Worm (Caenorhabditis elegans) whole organism, L4 larva: ENCODE results near the gene nstp-6.

Source experiments
- F44E2.7 ChIP-seq: fragments of 200-800 bp; sonication (Bioruptor generic); IDR thresholded peaks from 2 replicates; pipeline ENCODE4 v2.1.2; 2022; ENCODE audit warnings: missing genetic modification characterization, missing compliant biosample characterization
- T20F7.1 ChIP-seq: fragments of 200-800 bp; sonication (Bioruptor generic); optimal IDR thresholded peaks from 2 replicates; lab custom pipeline; 2018; ENCODE audit warnings: mild to moderate bottlenecking, missing genetic modification characterization, missing compliant biosample characterization
- Y105C5A.15 ChIP-seq: fragments of 200-800 bp; sonication (Bioruptor generic); IDR thresholded peaks from 2 replicates; pipeline ENCODE4 v1.3.6; 2022; ENCODE audit warnings: missing genetic modification characterization, missing compliant biosample characterization
- aha-1 ChIP-seq: fragments of 150-350 bp; peaks from one replicate; lab custom pipeline; 2014; ENCODE audit warnings: missing biosample characterization, missing genetic modification characterization
- ama-1 ChIP-seq: fragments of 150-350 bp; optimal IDR thresholded peaks from 2 replicates; lab custom pipeline; 2014; ENCODE audit warnings: inconsistent platforms, mixed read lengths
- ceh-20 ChIP-seq: fragments of 200-800 bp; sonication (Bioruptor generic); IDR thresholded peaks from 2 replicates; pipeline ENCODE4 v1.3.6; 2022; ENCODE audit warnings: missing genetic modification reagents, missing genetic modification characterization, missing compliant biosample characterization
- ceh-62 ChIP-seq: sonication (generic microtip); optimal IDR thresholded peaks from 2 replicates; lab custom pipeline; 2017; ENCODE audit warnings: missing biosample characterization, missing genetic modification characterization
- cey-2 ChIP-seq: sonication (generic microtip); optimal IDR thresholded peaks from 3 replicates; lab custom pipeline; 2017; ENCODE audit warnings: missing genetic modification characterization, mild to moderate bottlenecking, missing compliant biosample characterization, antibody characterized with exemption, borderline replicate concordance; ENCODE audit not compliant: insufficient read depth
- daf-12 ChIP-seq: fragments of 150-350 bp; optimal IDR thresholded peaks from 2 replicates; lab custom pipeline; 2014; ENCODE audit warnings: missing biosample characterization, missing genetic modification reagents, missing genetic modification characterization
- dmd-6 ChIP-seq: fragments of 200-800 bp; sonication (Bioruptor generic); IDR thresholded peaks from 2 replicates; pipeline ENCODE4 v1.3.6; 2022; ENCODE audit warnings: missing genetic modification reagents, missing genetic modification characterization, missing compliant biosample characterization
- duxl-1 ChIP-seq: sonication (generic microtip); optimal IDR thresholded peaks from 2 replicates; lab custom pipeline; 2016; ENCODE audit warnings: mild to moderate bottlenecking, missing genetic modification characterization, moderate library complexity, missing compliant biosample characterization; ENCODE audit not compliant: poor library complexity
- egl-27 ChIP-seq: sonication (generic microtip); optimal IDR thresholded peaks from 3 replicates; lab custom pipeline; 2017; ENCODE audit warnings: missing biosample characterization, missing genetic modification reagents, missing genetic modification characterization
- egl-43 ChIP-seq: fragments of 200-800 bp; sonication (Bioruptor generic); IDR thresholded peaks from 2 replicates; pipeline ENCODE4 v1.3.6; 2022; ENCODE audit warnings: missing genetic modification reagents, missing genetic modification characterization, missing compliant biosample characterization
- fkh-10 ChIP-seq: fragments of 150-350 bp; optimal IDR thresholded peaks from 2 replicates; lab custom pipeline; 2014; ENCODE audit warnings: missing biosample characterization, missing genetic modification reagents, missing genetic modification characterization
- hlh-11 ChIP-seq: fragments of 200-800 bp; sonication (Bioruptor generic); optimal IDR thresholded peaks from 2 replicates; lab custom pipeline; 2018; ENCODE audit warnings: mild to moderate bottlenecking, missing genetic modification characterization, missing compliant biosample characterization
- hlh-30 ChIP-seq: sonication (generic microtip); optimal IDR thresholded peaks from 2 replicates; lab custom pipeline; 2017; ENCODE audit warnings: antibody characterized with exemption, mild to moderate bottlenecking, missing genetic modification characterization, missing compliant biosample characterization; ENCODE audit not compliant: insufficient read depth
- hmg-1.1 ChIP-seq: fragments of 200-800 bp; sonication (Bioruptor generic); IDR thresholded peaks from 2 replicates; pipeline ENCODE4 v1.3.6; 2022; ENCODE audit warnings: missing genetic modification reagents, missing genetic modification characterization, missing compliant biosample characterization
- lim-7 ChIP-seq: fragments of 200-800 bp; sonication (Bioruptor generic); IDR thresholded peaks from 2 replicates; pipeline ENCODE4 v1.3.6; 2022; ENCODE audit warnings: missing genetic modification characterization, missing compliant biosample characterization
- lin-13 ChIP-seq: fragments of 150-350 bp; optimal IDR thresholded peaks from 2 replicates; lab custom pipeline; 2014; ENCODE audit warnings: missing biosample characterization, missing genetic modification reagents, missing genetic modification characterization
- lin-29 ChIP-seq: fragments of 200-800 bp; sonication (Bioruptor generic); IDR thresholded peaks from 2 replicates; pipeline ENCODE4 v1.3.6; 2022; ENCODE audit warnings: missing genetic modification reagents, missing genetic modification characterization, missing compliant biosample characterization
- lin-38 ChIP-seq: fragments of 200-800 bp; sonication (Bioruptor generic); IDR thresholded peaks from 2 replicates; pipeline ENCODE4 v1.3.6; 2022; ENCODE audit warnings: missing genetic modification reagents, missing genetic modification characterization, missing compliant biosample characterization
- lin-39 ChIP-seq: fragments of 150-350 bp; optimal IDR thresholded peaks from 2 replicates; lab custom pipeline; 2014; ENCODE audit warnings: missing biosample characterization, missing genetic modification reagents, missing genetic modification characterization
- mdl-1 ChIP-seq, 2 experiments: fragments of 150-350 bp in 1 of 2; sonication (generic microtip) in 1 of 2; optimal IDR thresholded peaks; 2 replicates each; lab custom pipeline; 2014 to 2017; ENCODE audit warnings: missing biosample characterization in 2 of 2, missing genetic modification characterization in 2 of 2
- mdt-29 ChIP-seq: fragments of 200-800 bp; sonication (Bioruptor generic); IDR thresholded peaks from 2 replicates; pipeline ENCODE4 v1.3.6; 2022; ENCODE audit warnings: missing genetic modification reagents, missing genetic modification characterization, missing compliant biosample characterization
- mxl-2 ChIP-seq: fragments of 200-800 bp; sonication (Bioruptor generic); conservative IDR thresholded peaks from 2 replicates; pipeline ENCODE4 v1.3.6; 2022; ENCODE audit warnings: missing genetic modification reagents, missing genetic modification characterization, missing compliant biosample characterization
- nhr-111 ChIP-seq: fragments of 200-800 bp; sonication (Bioruptor generic); optimal IDR thresholded peaks from 2 replicates; lab custom pipeline; 2018; ENCODE audit warnings: mild to moderate bottlenecking, missing genetic modification characterization, missing compliant biosample characterization
- nhr-77 ChIP-seq: fragments of 150-350 bp; optimal IDR thresholded peaks from 2 replicates; lab custom pipeline; 2014; ENCODE audit warnings: missing biosample characterization, missing genetic modification characterization
- pha-4 ChIP-seq, 2 experiments: fragments of 150-350 bp in 1 of 2; fragments of 200-800 bp in 1 of 2; sonication (Bioruptor generic) in 1 of 2; IDR thresholded peaks in 1 of 2; optimal IDR thresholded peaks in 1 of 2; 2 replicates each; pipeline versions ENCODE4 v1.3.6 to Lab custom; 2014 to 2022; ENCODE audit warnings: missing genetic modification characterization in 2 of 2, missing genetic modification reagents in 2 of 2, missing biosample characterization in 1 of 2, missing compliant biosample characterization in 1 of 2
- php-3 ChIP-seq: fragments of 200-800 bp; sonication (Bioruptor generic); IDR thresholded peaks from 2 replicates; pipeline ENCODE4 v1.3.6; 2022; ENCODE audit warnings: missing genetic modification reagents, missing genetic modification characterization, missing compliant biosample characterization
- set-16 ChIP-seq: fragments of 200-800 bp; sonication (Bioruptor generic); IDR thresholded peaks from 2 replicates; pipeline ENCODE4 v1.3.6; 2022; ENCODE audit warnings: missing genetic modification reagents, missing genetic modification characterization, missing compliant biosample characterization
- tra-1 ChIP-seq: fragments of 200-800 bp; sonication (Bioruptor generic); IDR thresholded peaks from 2 replicates; pipeline ENCODE4 v1.3.6; 2022; ENCODE audit warnings: missing genetic modification reagents, missing genetic modification characterization, missing compliant biosample characterization
- unc-130 ChIP-seq: sonication (generic microtip); optimal IDR thresholded peaks from 2 replicates; lab custom pipeline; 2016; ENCODE audit warnings: missing genetic modification reagents, missing genetic modification characterization, missing compliant biosample characterization
- unc-39 ChIP-seq: sonication (generic microtip); optimal IDR thresholded peaks from 2 replicates; lab custom pipeline; 2017; ENCODE audit warnings: missing biosample characterization, missing genetic modification characterization
- unc-62 ChIP-seq, 3 experiments: fragments of 150-350 bp in 1 of 3; sonication (generic microtip); optimal IDR thresholded peaks in 2 of 3; peaks in 1 of 3; 1 replicate in 1 of 3; 2 replicates in 2 of 3; lab custom pipeline; 2014 to 2017; ENCODE audit warnings: missing biosample characterization in 3 of 3, missing genetic modification characterization in 3 of 3, missing genetic modification reagents in 3 of 3, missing genotype in 1 of 3
- zfp-2 ChIP-seq: sonication (generic microtip); optimal IDR thresholded peaks from 2 replicates; lab custom pipeline; 2016; ENCODE audit warnings: mild to moderate bottlenecking, missing genetic modification characterization, missing compliant biosample characterization
- zip-2 ChIP-seq: fragments of 150-350 bp; optimal IDR thresholded peaks from 2 replicates; lab custom pipeline; 2014; ENCODE audit warnings: missing biosample characterization, missing genetic modification characterization
- ztf-7 ChIP-seq: fragments of 150-350 bp; optimal IDR thresholded peaks from 2 replicates; lab custom pipeline; 2014; ENCODE audit warnings: missing biosample characterization, missing genetic modification characterization

nstp-6 gene

DNA sequence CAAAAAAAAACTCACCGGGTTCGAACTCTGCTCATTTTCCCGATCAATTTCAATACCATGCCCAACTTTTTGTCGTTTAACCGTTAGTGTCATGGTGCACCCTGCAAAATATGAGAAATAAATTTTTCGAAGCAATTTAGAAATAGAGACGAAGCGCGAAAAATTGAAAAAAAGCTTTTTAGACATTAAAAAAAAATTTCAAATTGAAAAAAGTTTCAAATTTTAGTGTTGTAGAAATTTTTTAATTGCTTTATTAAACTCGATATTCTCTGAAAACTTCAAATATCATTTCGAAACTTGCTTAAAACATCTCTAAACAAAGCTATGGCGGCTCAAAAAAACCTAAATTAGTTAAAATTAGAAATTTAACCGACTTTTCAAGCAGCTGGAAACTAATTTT lies at the start of gene nstp-6:
TSS of gene nstp-6 (minus strand) at position 101 of the 400 bp plus-strand sequence.
- TF ChIP-seq hlh-11 (tag; lab: Kevin White, UChicago) (no peak), cey-2 (tag; lab: Kevin White, UChicago) (no peak), ceh-62 (tag; lab: Kevin White, UChicago) (no peak), zip-2 (tag; lab: Kevin White, UChicago) (no peak), mdl-1 (tag; optimal IDR thresholded peaks at IDR 0.05; lab: Kevin White, UChicago) (no peak), ztf-7 (tag; lab: Kevin White, UChicago) (no peak), nhr-111 (no peak), fkh-10 (no peak), lin-13 (GFP tag; lab: Kevin White, UChicago) (no peak)

DNA sequence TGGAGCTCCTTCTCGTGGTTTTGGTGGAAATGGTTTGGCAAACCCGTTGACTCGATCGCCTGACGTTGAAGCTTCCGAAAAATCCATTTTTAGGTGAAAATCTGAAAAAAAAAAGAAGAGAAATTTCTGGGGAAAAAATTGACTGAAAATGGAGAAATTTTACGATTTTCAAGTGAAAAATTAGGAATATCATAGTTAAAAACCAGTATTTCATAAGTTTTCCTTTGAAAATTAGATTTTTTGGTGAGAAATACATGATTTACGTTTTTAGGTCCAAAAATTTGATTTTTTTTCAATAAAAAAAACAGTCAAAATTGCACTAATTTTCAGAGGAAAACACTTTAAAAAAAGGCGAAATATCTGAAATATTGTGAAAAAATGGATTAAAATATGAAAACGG lies 46.1 kb upstream of the nstp-6 start, which contains the start of gene taf-2:
TSS of gene taf-2 (minus strand) at position 101 of the 400 bp plus-strand sequence.
- TF ChIP-seq aha-1 (tag; lab: Kevin White, UChicago) = peak; percentile 12
- no peak for TF ChIP-seq hlh-30 (tag; lab: Kevin White, UChicago)
- TF ChIP-seq, all 104 proteins: peak for 1

- peak; percentile 57 for TF ChIP-seq set-16 (GFP tag; lab: Robert Waterston, UW)
- TF ChIP-seq zfp-2 = no peak
- 0 out of 2 replicates have a peak, but pooled peaks have one; percentile 22 for TF ChIP-seq php-3 (GFP tag; lab: Robert Waterston, UW)
Measured at ce11 chrIV:3590821-3591220, 43.4 kb upstream of the nstp-6 start.

DNA sequence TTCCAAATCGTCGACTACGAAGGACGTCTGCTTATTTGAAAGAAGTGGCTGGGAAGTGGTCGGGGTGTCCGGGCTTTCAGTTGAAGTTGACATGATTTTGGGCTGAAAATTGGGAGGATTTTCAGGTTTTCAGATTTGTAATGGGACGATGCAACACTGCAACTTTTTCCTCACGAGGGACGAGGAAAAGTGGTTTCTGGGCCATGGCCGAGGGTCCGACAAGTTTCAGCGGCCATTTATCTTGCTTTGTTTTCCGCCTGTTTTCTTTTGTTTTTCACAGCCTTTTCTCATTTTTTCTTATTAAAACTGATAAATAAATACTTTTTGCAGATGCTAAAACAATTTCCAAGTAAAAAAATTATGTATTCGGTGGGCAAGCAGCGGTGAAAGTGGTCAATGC lies 35.4 kb upstream of the nstp-6 start, which contains the start of gene blos-7:
TSS of gene blos-7 (minus strand) at position 101 of the 400 bp plus-strand sequence.
- TF ChIP-seq set-16 (GFP tag; lab: Robert Waterston, UW) (0 out of 2 replicates have a peak, but pooled peaks have one; percentile 14), tra-1 (GFP tag; lab: Robert Waterston, UW) (0 out of 2 replicates have a peak, but pooled peaks have one; percentile 26)

DNA sequence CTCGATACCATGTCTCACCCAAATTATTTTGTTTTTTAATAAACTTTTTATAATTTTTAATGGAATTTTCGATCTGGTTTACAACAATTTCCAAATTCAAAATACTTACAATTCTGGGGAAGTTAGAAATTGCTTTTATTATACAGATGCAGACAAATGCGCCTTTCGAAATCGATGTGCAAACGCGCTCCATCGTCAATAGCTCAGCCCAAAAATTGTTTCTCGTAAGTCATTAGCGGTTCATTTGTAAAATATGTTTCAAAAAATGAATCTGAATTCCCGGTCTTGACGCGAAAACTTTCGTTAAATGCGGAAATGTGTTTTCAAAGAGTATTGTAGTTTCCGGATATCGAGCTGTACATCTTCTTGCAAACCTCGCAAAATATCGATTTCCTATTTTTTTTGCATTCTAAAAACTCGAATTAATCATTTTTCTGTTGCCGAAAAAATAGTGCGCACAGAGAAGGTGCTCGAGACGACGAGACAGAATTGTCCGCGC lies 32.1 kb upstream of the nstp-6 start, which contains the start of gene Y37E11B.1:
TSS of gene Y37E11B.1 (plus strand) at position 145 of the 499 bp plus-strand sequence.
- no peak for TF ChIP-seq nhr-77 (tag; lab: Kevin White, UChicago)
- TF ChIP-seq ceh-20 (GFP tag; lab: Robert Waterston, UW) = no peak
- TF ChIP-seq hlh-30 (tag; lab: Kevin White, UChicago) = no peak
- TF ChIP-seq duxl-1 (tag; lab: Kevin White, UChicago) = no peak

- TF ChIP-seq unc-39 (tag; lab: Kevin White, UChicago) (no peak), lin-38 (GFP tag; lab: Robert Waterston, UW) (no peak), unc-62 (GFP tag; optimal IDR thresholded peaks at IDR 0.05 in 1 of 2; lab: Kevin White, UChicago) (peak in 1 of 2 experiments; percentile 72), unc-62 (tag; optimal IDR thresholded peaks at IDR 0.05; lab: Kevin White, UChicago) (no peak), hlh-30 (tag; lab: Kevin White, UChicago) (no peak), ztf-7 (tag; lab: Kevin White, UChicago) (no peak), ama-1 (lab: Kevin White, UChicago) (no peak), lim-7 (GFP tag; lab: Robert Waterston, UW) (no peak)
- TF ChIP-seq, all 104 proteins: peak for 1
Measured at ce11 chrIV:3578667-3579066, 31.3 kb upstream of the nstp-6 start.

- TF ChIP-seq mdt-29 (GFP tag; lab: Robert Waterston, UW) = no peak
- TF ChIP-seq dmd-6 (GFP tag; lab: Robert Waterston, UW) = no peak
- no peak for TF ChIP-seq lin-39 (tag; lab: Kevin White, UChicago)
- no peak for TF ChIP-seq lin-29 (GFP tag; lab: Robert Waterston, UW)
- TF ChIP-seq Y105C5A.15 = no peak
- no peak for TF ChIP-seq nhr-111
- TF ChIP-seq daf-12 (tag; lab: Kevin White, UChicago) = no peak
- no peak for TF ChIP-seq F44E2.7 (GFP tag; lab: Robert Waterston, UW)
- no peak for TF ChIP-seq pha-4 (GFP tag; IDR thresholded peaks at IDR 0.05; lab: Robert Waterston, UW)
- no peak for TF ChIP-seq pha-4 (tag; optimal IDR thresholded peaks at IDR 0.05; lab: Kevin White, UChicago)
- no peak for TF ChIP-seq egl-43 (GFP tag; lab: Robert Waterston, UW)
- TF ChIP-seq ceh-62 (tag; lab: Kevin White, UChicago) = no peak
- TF ChIP-seq hmg-1.1 (GFP tag; lab: Robert Waterston, UW) = no peak
- TF ChIP-seq mxl-2 = no peak
- no peak for TF ChIP-seq egl-27 (tag; lab: Kevin White, UChicago)
- no peak for TF ChIP-seq zfp-2
- no peak for TF ChIP-seq T20F7.1 (GFP tag; lab: Kevin White, UChicago)
- no peak for TF ChIP-seq unc-130 (GFP tag; lab: Kevin White, UChicago)
Measured at ce11 chrIV:3578155-3578554, 30.8 kb upstream of the nstp-6 start, which contains the start of gene Y37E11B.2. Gene Y37E11B.2, plus strand, starts transcription at chrIV:3578455.
